Fruit fly (Drosophila melanogaster) whole organism, wandering third instar larva: ENCODE results near the gene Trmt61.

ENCODE experiments used
- Abd-B ChIP-seq: fragments of >200 bp; optimal IDR thresholded peaks from 2 replicates; lab custom pipeline; 2017; ENCODE audit warnings: missing biosample characterization, missing genetic modification characterization
- CG32264 ChIP-seq: fragments of 200-800 bp; sonication (Bioruptor generic); optimal IDR thresholded peaks from 2 replicates; lab custom pipeline; 2016; ENCODE audit warnings: missing biosample characterization, missing genetic modification characterization
- CG9705 ChIP-seq: fragments of 200-800 bp; sonication (Bioruptor generic); optimal IDR thresholded peaks from 2 replicates; lab custom pipeline; 2018; ENCODE audit warnings: missing biosample characterization, mild to moderate bottlenecking, missing genetic modification characterization
- CrebA ChIP-seq: fragments of 200-800 bp; sonication (Bioruptor generic); optimal IDR thresholded peaks from 2 replicates; lab custom pipeline; 2016; ENCODE audit warnings: missing biosample characterization, mild to moderate bottlenecking, missing genetic modification characterization, borderline replicate concordance
- Dfd ChIP-seq: fragments of >200 bp; optimal IDR thresholded peaks from 2 replicates; lab custom pipeline; 2017; ENCODE audit warnings: missing biosample characterization, missing genetic modification characterization
- Dif ChIP-seq: fragments of 200-275, 200-300 bp; sonication (Bioruptor generic); optimal IDR thresholded peaks from 2 replicates; lab custom pipeline; 2018; ENCODE audit warnings: missing biosample characterization, missing genetic modification characterization; ENCODE audit not compliant: partially characterized antibody
- GATAd ChIP-seq: sonication (Bioruptor generic); optimal IDR thresholded peaks from 2 replicates; lab custom pipeline; 2016; ENCODE audit warnings: missing biosample characterization, missing genetic modification characterization
- HLH106 ChIP-seq: fragments of 200-800 bp; optimal IDR thresholded peaks from 3 replicates; lab custom pipeline; 2019; ENCODE audit warnings: missing biosample characterization, mild to moderate bottlenecking, missing genetic modification characterization, moderate library complexity
- Hnf4 ChIP-seq: fragments of 200-800 bp; sonication (Bioruptor generic); optimal IDR thresholded peaks from 2 replicates; lab custom pipeline; 2016; ENCODE audit warnings: missing biosample characterization, mild to moderate bottlenecking, missing genetic modification characterization
- Hr78 ChIP-seq: fragments of >200 bp; optimal IDR thresholded peaks from 2 replicates; lab custom pipeline; 2017; ENCODE audit warnings: missing biosample characterization, missing genetic modification characterization
- Hr83 ChIP-seq: fragments of 200-300 bp; sonication (Bioruptor generic); optimal IDR thresholded peaks from 2 replicates; lab custom pipeline; 2016; ENCODE audit warnings: missing biosample characterization, mild to moderate bottlenecking, missing genetic modification characterization, moderate library complexity; ENCODE audit not compliant: poor library complexity, severe bottlenecking
- Jra ChIP-seq: sonication (Bioruptor generic); optimal IDR thresholded peaks from 2 replicates; lab custom pipeline; 2016; ENCODE audit warnings: missing biosample characterization, missing genetic modification characterization
- Mio ChIP-seq: sonication (Bioruptor generic); optimal IDR thresholded peaks from 2 replicates; lab custom pipeline; 2016; ENCODE audit warnings: missing biosample characterization, missing genetic modification characterization
- Myc ChIP-seq: fragments of >200 bp; optimal IDR thresholded peaks from 2 replicates; lab custom pipeline; 2017
- N ChIP-seq: fragments of >200 bp; optimal IDR thresholded peaks from 2 replicates; lab custom pipeline; 2018; ENCODE audit warnings: missing biosample characterization, missing external identifiers, missing genetic modification characterization
- OdsH ChIP-seq: fragments of 200-800 bp; sonication (Bioruptor generic); optimal IDR thresholded peaks from 2 replicates; lab custom pipeline; 2016; ENCODE audit warnings: missing biosample characterization, mild to moderate bottlenecking, missing genetic modification characterization
- Rel ChIP-seq, 2 experiments: fragments of 200-800 bp; sonication (Bioruptor generic) in 1 of 2; optimal IDR thresholded peaks; 2 replicates in 1 of 2; 3 replicates in 1 of 2; lab custom pipeline; 2016 to 2019; ENCODE audit warnings: mild to moderate bottlenecking in 2 of 2, missing biosample characterization in 2 of 2, missing genetic modification characterization in 2 of 2, moderate library complexity in 1 of 2
- Sp1 ChIP-seq: fragments of 200-800 bp; sonication (Bioruptor generic); optimal IDR thresholded peaks from 3 replicates; lab custom pipeline; 2019; ENCODE audit warnings: missing biosample characterization, mild to moderate bottlenecking, missing genetic modification characterization, moderate library complexity
- Vsx2 ChIP-seq: fragments of 200-300, 225-300 bp; sonication (Bioruptor generic); optimal IDR thresholded peaks from 2 replicates; lab custom pipeline; 2018; ENCODE audit warnings: missing biosample characterization, missing genetic modification characterization; ENCODE audit not compliant: partially characterized antibody
- br ChIP-seq: fragments of 200-800 bp; sonication (Bioruptor generic); optimal IDR thresholded peaks from 2 replicates; lab custom pipeline; 2016; ENCODE audit warnings: missing biosample characterization, missing genetic modification characterization
- brk ChIP-seq: fragments of 200-800 bp; sonication (Bioruptor generic); optimal IDR thresholded peaks from 2 replicates; lab custom pipeline; 2016; ENCODE audit warnings: missing biosample characterization, mild to moderate bottlenecking, missing genetic modification characterization
- dl ChIP-seq, 2 experiments: fragments of 175-275, 200-275 bp in 1 of 2; fragments of 200-275 bp in 1 of 2; sonication (Bioruptor generic); optimal IDR thresholded peaks; lab custom pipeline; 2018; ENCODE audit warnings: mild to moderate bottlenecking in 2 of 2, missing biosample characterization in 2 of 2, missing genetic modification characterization in 2 of 2, moderate library complexity in 2 of 2; ENCODE audit not compliant: partially characterized antibody in 2 of 2, insufficient read depth in 1 of 2
- dmrt93B ChIP-seq: fragments of 200-800 bp; sonication (Bioruptor generic); optimal IDR thresholded peaks from 2 replicates; lab custom pipeline; 2018; ENCODE audit warnings: missing biosample characterization, mild to moderate bottlenecking, missing genetic modification characterization
- dsf ChIP-seq: sonication (Bioruptor generic); optimal IDR thresholded peaks from 2 replicates; lab custom pipeline; 2016; ENCODE audit warnings: missing biosample characterization, missing genetic modification characterization, borderline replicate concordance
- ey ChIP-seq: fragments of 200-800 bp; sonication (Bioruptor generic); optimal IDR thresholded peaks from 2 replicates; lab custom pipeline; 2016; ENCODE audit warnings: missing biosample characterization, missing genetic modification characterization
- foxo ChIP-seq, 2 experiments: fragments of 200-800 bp; sonication (Bioruptor generic); optimal IDR thresholded peaks; 2 replicates in 1 of 2; 3 replicates in 1 of 2; lab custom pipeline; 2016 to 2017; ENCODE audit warnings: missing biosample characterization in 2 of 2, missing genetic modification characterization in 2 of 2
- fru ChIP-seq: fragments of 200-800 bp; sonication (Bioruptor generic); optimal IDR thresholded peaks from 3 replicates; lab custom pipeline; 2016; ENCODE audit warnings: missing biosample characterization, mild to moderate bottlenecking, missing genetic modification characterization
- h ChIP-seq: fragments of 200-800 bp; sonication (Bioruptor generic); optimal IDR thresholded peaks from 3 replicates; lab custom pipeline; 2016; ENCODE audit warnings: missing biosample characterization, mild to moderate bottlenecking, missing genetic modification characterization
- jim ChIP-seq: fragments of 175-275, 200-325 bp; sonication (Bioruptor generic); optimal IDR thresholded peaks from 2 replicates; lab custom pipeline; 2016; ENCODE audit warnings: missing biosample characterization, mild to moderate bottlenecking, missing genetic modification characterization
- lola ChIP-seq: fragments of >200 bp; optimal IDR thresholded peaks from 2 replicates; lab custom pipeline; 2017; ENCODE audit warnings: missing biosample characterization, missing genetic modification characterization
- pan ChIP-seq: fragments of >200 bp; optimal IDR thresholded peaks from 2 replicates; lab custom pipeline; 2017
- psq ChIP-seq: fragments of 200-800 bp; sonication (Bioruptor generic); optimal IDR thresholded peaks from 3 replicates; lab custom pipeline; 2017; ENCODE audit warnings: missing biosample characterization, mild to moderate bottlenecking, missing genetic modification characterization, moderate library complexity
- rgr ChIP-seq: fragments of 200-800 bp; sonication (Bioruptor generic); optimal IDR thresholded peaks from 3 replicates; lab custom pipeline; 2016; ENCODE audit warnings: missing biosample characterization, mild to moderate bottlenecking, missing genetic modification characterization
- sage ChIP-seq: fragments of 200-800 bp; sonication (Bioruptor generic); optimal IDR thresholded peaks from 2 replicates; lab custom pipeline; 2016; ENCODE audit warnings: missing biosample characterization, mild to moderate bottlenecking, missing genetic modification characterization
- sv ChIP-seq: fragments of 200-800 bp; sonication (Bioruptor generic); optimal IDR thresholded peaks from 3 replicates; lab custom pipeline; 2016; ENCODE audit warnings: missing biosample characterization, missing genetic modification characterization
- tai ChIP-seq: sonication (Bioruptor generic); optimal IDR thresholded peaks from 2 replicates; lab custom pipeline; 2016; ENCODE audit warnings: missing biosample characterization, missing genetic modification characterization
- usp ChIP-seq: fragments of >200 bp; optimal IDR thresholded peaks from 2 replicates; lab custom pipeline; 2017; ENCODE audit warnings: missing biosample characterization, missing genetic modification characterization
- woc ChIP-seq: sonication (Bioruptor generic); optimal IDR thresholded peaks from 2 replicates; lab custom pipeline; 2016; ENCODE audit warnings: missing biosample characterization, mild to moderate bottlenecking, missing genetic modification characterization

Trmt61 gene

DNA sequence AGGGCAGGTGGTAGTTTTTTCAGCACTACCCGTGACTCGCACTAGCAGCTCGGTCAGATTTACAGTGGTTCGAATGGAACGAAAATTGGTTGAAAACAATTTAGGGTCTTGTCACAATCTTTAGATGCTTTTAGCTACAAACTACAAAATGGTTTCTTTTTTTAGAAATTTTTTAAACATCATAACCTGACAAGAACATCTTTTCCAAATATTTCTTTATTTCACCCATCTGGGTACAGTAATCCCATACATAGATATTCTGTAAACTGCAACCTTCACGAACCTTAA is 24.0 kb upstream of the Trmt61 start:
- TF ChIP-seq brk (no peak), Rel (GFP tag; optimal IDR thresholded peaks at IDR 0.05; lab: Kevin White, UChicago) (no peak), Rel (tag; optimal IDR thresholded peaks at IDR 0.05; lab: Kevin White, UChicago) (no peak), woc (GFP tag; lab: Kevin White, UChicago) (peak; percentile 25), psq (GFP tag; lab: Kevin White, UChicago) (no peak)
- TF ChIP-seq, all 38 proteins: peak for 1

DNA sequence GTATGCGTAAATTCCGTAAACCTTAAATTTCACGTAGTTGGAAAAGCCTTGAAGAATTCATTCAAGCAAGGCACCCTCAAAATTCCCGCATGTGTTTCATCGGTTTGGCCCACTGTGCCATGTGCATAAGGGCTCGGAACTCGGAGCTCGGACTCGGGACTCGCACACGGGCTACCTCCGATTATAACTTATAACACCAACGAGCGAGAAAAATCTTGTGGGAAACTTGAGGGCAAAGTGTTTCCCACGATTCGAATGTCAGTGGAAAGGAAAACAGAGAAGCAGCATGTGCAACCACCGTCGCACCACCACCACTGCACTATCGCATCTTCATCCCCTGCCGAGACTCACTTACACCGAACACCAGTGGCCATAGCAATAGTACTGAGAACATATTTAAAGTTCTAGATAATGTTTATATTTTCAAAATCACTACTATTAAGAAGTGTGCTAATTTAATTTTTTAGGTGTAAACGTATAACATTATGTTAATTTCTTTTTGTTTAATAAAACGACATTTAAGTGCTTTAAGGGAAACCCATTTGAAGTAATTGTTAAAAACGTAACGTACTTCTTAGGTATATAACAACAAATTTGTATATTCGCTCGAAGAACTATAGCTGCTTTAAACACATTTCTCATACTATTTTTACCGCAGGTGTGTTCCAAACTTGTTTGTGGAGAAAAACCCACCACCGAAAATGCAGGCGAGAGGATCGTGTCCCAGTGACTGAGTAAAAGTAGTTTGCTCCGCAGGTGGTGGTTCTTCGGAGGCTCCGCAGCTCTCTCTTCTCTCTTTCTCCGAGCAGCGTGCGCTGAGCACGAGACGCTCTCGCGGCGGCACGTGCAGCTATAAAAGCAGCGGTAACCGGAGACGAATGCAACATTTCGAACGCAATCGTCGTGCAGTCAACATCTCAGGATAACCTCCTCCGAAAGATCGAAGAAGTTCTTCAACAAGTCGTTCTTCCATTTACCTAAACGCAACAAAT is 22.8 kb upstream of the Trmt61 start:
- TF ChIP-seq HLH106 (tag; lab: Kevin White, UChicago), result peak; percentile 94
- peak; percentile 86 for TF ChIP-seq rgr (GFP tag; lab: Kevin White, UChicago)
- TF ChIP-seq Jra (GFP tag; lab: Kevin White, UChicago), result peak; percentile 80
- TF ChIP-seq Dif, result peak; percentile 71
- peak; percentile 96 for TF ChIP-seq fru (GFP tag; lab: Kevin White, UChicago)
- TF ChIP-seq Hr78, result no peak
- peak; percentile 87 for TF ChIP-seq dmrt93B (GFP tag; lab: Kevin White, UChicago)
- no peak for TF ChIP-seq Myc
- TF ChIP-seq CG9705 (GFP tag; lab: Kevin White, UChicago), result peak; percentile 84
- peak; percentile 73 for TF ChIP-seq Dfd
- TF ChIP-seq sv (GFP tag; lab: Kevin White, UChicago), result peak; percentile 72
- TF ChIP-seq Vsx2 (GFP tag; lab: Kevin White, UChicago), result peak; percentile 18
- TF ChIP-seq dsf (GFP tag; lab: Kevin White, UChicago), result peak; percentile 55
- TF ChIP-seq Sp1 (GFP tag; lab: Kevin White, UChicago), result peak; percentile 97
- no peak for TF ChIP-seq CrebA (GFP tag; lab: Kevin White, UChicago)
- TF ChIP-seq OdsH (GFP tag; lab: Kevin White, UChicago), result peak; percentile 91
- peak; percentile 75 for TF ChIP-seq CG32264
- TF ChIP-seq tai (GFP tag; lab: Kevin White, UChicago), result peak; percentile 76
- no peak for TF ChIP-seq Mio (GFP tag; lab: Kevin White, UChicago)
- peak; percentile 93 for TF ChIP-seq h (GFP tag; lab: Kevin White, UChicago)
- no peak for TF ChIP-seq Abd-B (GFP tag; lab: Kevin White, UChicago)
- TF ChIP-seq foxo (GFP tag; optimal IDR thresholded peaks at IDR 0.05; lab: Kevin White, UChicago), result peak in 1 of 2 experiments; percentile 91
- peak; percentile 93 for TF ChIP-seq woc (GFP tag; lab: Kevin White, UChicago)
- peak; percentile 88 for TF ChIP-seq psq (GFP tag; lab: Kevin White, UChicago)
- no peak for TF ChIP-seq lola (GFP tag; lab: Kevin White, UChicago)
- TF ChIP-seq Hnf4, result peak; percentile 71
- peak; percentile 61 for TF ChIP-seq sage (GFP tag; lab: Kevin White, UChicago)
- TF ChIP-seq Hr83 (GFP tag; lab: Kevin White, UChicago), result no peak
- TF ChIP-seq Rel (GFP tag; optimal IDR thresholded peaks at IDR 0.05; lab: Kevin White, UChicago), result no peak
- TF ChIP-seq Rel (tag; optimal IDR thresholded peaks at IDR 0.05; lab: Kevin White, UChicago), result peak; percentile 54
- peak; percentile 88 for TF ChIP-seq ey (GFP tag; lab: Kevin White, UChicago)
- TF ChIP-seq pan (lab: Kevin White, UChicago), result no peak
- peak; percentile 90 for TF ChIP-seq br
- no peak for TF ChIP-seq jim
- peak; percentile 85 for TF ChIP-seq brk
- no peak for TF ChIP-seq usp
- no peak for TF ChIP-seq GATAd (GFP tag; lab: Kevin White, UChicago)
- TF ChIP-seq N, result no peak
- peak; percentile 31 to 48 for TF ChIP-seq dl (GFP tag; optimal IDR thresholded peaks at IDR 0.05; lab: Kevin White, UChicago; ENCODE audit: insufficient read depth in 1 of 2, partially characterized antibody in 2 of 2)
- TF ChIP-seq, all 38 proteins: peak for 26
